Worm (Caenorhabditis elegans): ENCODE measurements around the gene gmap-1.

DNA sequence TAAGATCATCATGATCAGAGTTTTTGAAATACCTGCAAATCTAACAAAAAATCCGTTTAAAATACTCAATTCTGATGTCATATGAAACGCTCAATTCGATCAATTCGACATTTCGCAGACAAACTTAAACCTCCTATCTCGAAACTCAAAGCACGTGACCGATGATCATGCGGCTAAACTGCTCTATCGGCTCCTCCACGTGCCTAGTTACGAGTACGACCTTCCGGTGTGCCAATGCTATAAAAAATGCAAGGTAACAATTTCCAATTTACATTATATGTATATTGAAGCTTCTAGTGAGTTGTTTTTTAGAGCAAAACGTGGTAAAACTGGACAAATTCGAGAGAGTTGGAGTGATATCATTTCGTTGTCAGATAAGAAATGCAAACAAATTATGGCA is 23.5 kb downstream of the gmap-1 start:
- TF ChIP-seq pha-4 (tag; optimal IDR thresholded peaks at IDR 0.05) (no peak), bed-3 (GFP tag; optimal IDR thresholded peaks at IDR 0.05) (no peak), unc-62 (GFP tag; optimal IDR thresholded peaks at IDR 0.05) (no peak), elt-1 (tag; optimal IDR thresholded peaks at IDR 0.05; ENCODE audit: borderline replicate concordance, insufficient read depth) (no peak), ztf-11 (tag; optimal IDR thresholded peaks at IDR 0.05) (no peak), lsy-2 (tag; optimal IDR thresholded peaks at IDR 0.05) (no peak), nhr-28 (tag; optimal IDR thresholded peaks at IDR 0.05) (no peak), mep-1 (tag; optimal IDR thresholded peaks at IDR 0.05) (no peak), nhr-12 (tag; optimal IDR thresholded peaks at IDR 0.05) (no peak), mab-5 (tag; optimal IDR thresholded peaks at IDR 0.05) (no peak), zip-8 (tag; optimal IDR thresholded peaks at IDR 0.05) (no peak), snpc-4 (tag; optimal IDR thresholded peaks at IDR 0.05) (no peak), lin-13 (tag; optimal IDR thresholded peaks at IDR 0.05) (no peak), ces-1 (GFP tag; optimal IDR thresholded peaks at IDR 0.05) (no peak)
